Worm (Caenorhabditis elegans) whole organism, L4/young adult: Measurements from ENCODE around the gene F58G1.7.

Experiments
- W03F9.2 ChIP-seq: fragments of 150-350 bp; optimal IDR thresholded peaks from 2 replicates; lab custom pipeline; 2014; ENCODE audit warnings: missing biosample characterization, missing genetic modification characterization
- him-1 ChIP-seq: sonication (generic microtip); optimal IDR thresholded peaks from 2 replicates; lab custom pipeline; 2016; ENCODE audit warnings: missing genotype, missing genetic modification reagents, missing genetic modification characterization, missing compliant biosample characterization

ce11 chrII:12996249-12996648, 48.2 kb upstream of the F58G1.7 start, which contains the start of gene hphd-1:
- TF ChIP-seq W03F9.2 (tag; lab: Kevin White, UChicago) (no peak), him-1 (no peak)
